Fruit fly (Drosophila melanogaster): Measurements from ENCODE around the gene mora.

Gene mora

dm6 chr3R:24221334-24222302 lies 35.5 kb downstream of the mora start, which contains the start of gene twin:
TSS of gene twin (minus strand) at chr3R:24221965.
- no peak for TF ChIP-seq Blimp-1 (GFP tag; optimal IDR thresholded peaks at IDR 0.05)
- no peak for TF ChIP-seq CG11294 (GFP tag; IDR thresholded peaks at IDR 0.05)
- TF ChIP-seq topi (GFP tag; optimal IDR thresholded peaks at IDR 0.05) = peak; percentile 49
- TF ChIP-seq Ets21C (GFP tag; optimal IDR thresholded peaks at IDR 0.05) = peak; percentile 51
- TF ChIP-seq CG7368 (GFP tag; optimal IDR thresholded peaks at IDR 0.05) = no peak
- peak; percentile 54 for TF ChIP-seq CG3032 (tag; optimal IDR thresholded peaks at IDR 0.05)
- no peak for TF ChIP-seq svp (GFP tag)
- no peak for TF ChIP-seq CG6276 (GFP tag; optimal IDR thresholded peaks at IDR 0.05)
- TF ChIP-seq Sox102F (GFP tag; optimal IDR thresholded peaks at IDR 0.05) = no peak
- TF ChIP-seq Gug (GFP tag; IDR thresholded peaks at IDR 0.05) = 0 out of 2 replicates have a peak, but pooled peaks have one; percentile 29
- TF ChIP-seq CG10669 (GFP tag; optimal IDR thresholded peaks at IDR 0.05) = no peak
- TF ChIP-seq spab (GFP tag; optimal IDR thresholded peaks at IDR 0.05) = no peak
- TF ChIP-seq CG16779 (tag; optimal IDR thresholded peaks at IDR 0.05) = no peak
- no peak for TF ChIP-seq CG4318 (GFP tag; optimal IDR thresholded peaks at IDR 0.05)
- TF ChIP-seq CG6792 (GFP tag; optimal IDR thresholded peaks at IDR 0.05) = peak; percentile 15
- peak; percentile 63 for TF ChIP-seq Hr4 (GFP tag; optimal IDR thresholded peaks at IDR 0.05)
- TF ChIP-seq CG11762 (GFP tag; optimal IDR thresholded peaks at IDR 0.05; ENCODE audit: insufficient read depth) = no peak
- TF ChIP-seq CG11902 (GFP tag; optimal IDR thresholded peaks at IDR 0.05) = no peak
- TF ChIP-seq OdsH (GFP tag; optimal IDR thresholded peaks at IDR 0.05) = peak; percentile 52
- TF ChIP-seq CG10631 (GFP tag; optimal IDR thresholded peaks at IDR 0.05) = peak; percentile 51
- no peak for TF ChIP-seq CG8319 (GFP tag; optimal IDR thresholded peaks at IDR 0.05)
- TF ChIP-seq CG1621 (tag; optimal IDR thresholded peaks at IDR 0.05) = no peak
- no peak for TF ChIP-seq CG32006 (GFP tag; optimal IDR thresholded peaks at IDR 0.05)
- no peak for TF ChIP-seq CG8632 (GFP tag; optimal IDR thresholded peaks at IDR 0.05)
- TF ChIP-seq fd59A (GFP tag; optimal IDR thresholded peaks at IDR 0.05) = no peak
- TF ChIP-seq Eip75B (GFP tag; optimal IDR thresholded peaks at IDR 0.05) = peak; percentile 53
- peak; percentile 47 for TF ChIP-seq acj6 (GFP tag; optimal IDR thresholded peaks at IDR 0.05)
- peak; percentile 73 for TF ChIP-seq CG6163 (GFP tag; IDR thresholded peaks at IDR 0.05)
- TF ChIP-seq Hr39 (GFP tag; optimal IDR thresholded peaks at IDR 0.05) = peak; percentile 58
- TF ChIP-seq net (GFP tag; optimal IDR thresholded peaks at IDR 0.05) = no peak
- no peak for TF ChIP-seq Hr38 (GFP tag; optimal IDR thresholded peaks at IDR 0.05)
- no peak; the same call in 2 of the 3 replicates for TF ChIP-seq CG8119 (GFP tag; IDR thresholded peaks at IDR 0.05)
- no peak for TF ChIP-seq Met (GFP tag; optimal IDR thresholded peaks at IDR 0.05)
- peak; percentile 58 for TF ChIP-seq achi (GFP tag; optimal IDR thresholded peaks at IDR 0.05)
- TF ChIP-seq Smox (GFP tag; optimal IDR thresholded peaks at IDR 0.05) = no peak
- TF ChIP-seq pdm3 (GFP tag; optimal IDR thresholded peaks at IDR 0.05) = no peak
- TF ChIP-seq CG9139 (GFP tag; optimal IDR thresholded peaks at IDR 0.05) = no peak
- peak; percentile 72 for TF ChIP-seq Eip78C (GFP tag)
- TF ChIP-seq fkh (GFP tag; optimal IDR thresholded peaks at IDR 0.05) = peak; percentile 59
- peak; percentile 27 for TF ChIP-seq CG3919 (GFP tag; optimal IDR thresholded peaks at IDR 0.05)
- peak; percentile 49 for TF ChIP-seq dsx (GFP tag; optimal IDR thresholded peaks at IDR 0.05; ENCODE audit: poor library complexity, severe bottlenecking)
- peak; percentile 53 for TF ChIP-seq CG31627 (GFP tag; optimal IDR thresholded peaks at IDR 0.05)
- TF ChIP-seq ss (GFP tag; optimal IDR thresholded peaks at IDR 0.05) = no peak
- TF ChIP-seq Sox14 (GFP tag; optimal IDR thresholded peaks at IDR 0.05) = peak; percentile 59
- TF ChIP-seq dac (GFP tag; optimal IDR thresholded peaks at IDR 0.05) = no peak
- TF ChIP-seq eg (GFP tag; IDR thresholded peaks at IDR 0.05) = peak; percentile 54; the same call in 2 of the 3 replicates
- TF ChIP-seq CG15336 (GFP tag; IDR thresholded peaks at IDR 0.05) = no peak
- TF ChIP-seq Lpt (GFP tag; optimal IDR thresholded peaks at IDR 0.05) = peak; percentile 9
- TF ChIP-seq cyc (GFP tag; optimal IDR thresholded peaks at IDR 0.05) = peak; percentile 43
- no peak for TF ChIP-seq Sox15 (GFP tag; optimal IDR thresholded peaks at IDR 0.05)

Data from whole organism, prepupa.